Fruit fly (Drosophila melanogaster) whole organism, wandering third instar larva: ENCODE data around the gene CG11349.

ENCODE experiments used
- CG9705 ChIP-seq: fragments of 200-800 bp; sonication (Bioruptor generic); optimal IDR thresholded peaks from 2 replicates; lab custom pipeline; 2018; ENCODE audit warnings: missing biosample characterization, mild to moderate bottlenecking, missing genetic modification characterization
- Dfd ChIP-seq: fragments of >200 bp; optimal IDR thresholded peaks from 2 replicates; lab custom pipeline; 2017; ENCODE audit warnings: missing biosample characterization, missing genetic modification characterization
- GATAd ChIP-seq: sonication (Bioruptor generic); optimal IDR thresholded peaks from 2 replicates; lab custom pipeline; 2016; ENCODE audit warnings: missing biosample characterization, missing genetic modification characterization
- HLH106 ChIP-seq: fragments of 200-800 bp; optimal IDR thresholded peaks from 3 replicates; lab custom pipeline; 2019; ENCODE audit warnings: missing biosample characterization, mild to moderate bottlenecking, missing genetic modification characterization, moderate library complexity
- Hr78 ChIP-seq: fragments of >200 bp; optimal IDR thresholded peaks from 2 replicates; lab custom pipeline; 2017; ENCODE audit warnings: missing biosample characterization, missing genetic modification characterization
- Mio ChIP-seq: sonication (Bioruptor generic); optimal IDR thresholded peaks from 2 replicates; lab custom pipeline; 2016; ENCODE audit warnings: missing biosample characterization, missing genetic modification characterization
- Myc ChIP-seq: fragments of >200 bp; optimal IDR thresholded peaks from 2 replicates; lab custom pipeline; 2017
- N ChIP-seq: fragments of >200 bp; optimal IDR thresholded peaks from 2 replicates; lab custom pipeline; 2018; ENCODE audit warnings: missing biosample characterization, missing external identifiers, missing genetic modification characterization
- OdsH ChIP-seq: fragments of 200-800 bp; sonication (Bioruptor generic); optimal IDR thresholded peaks from 2 replicates; lab custom pipeline; 2016; ENCODE audit warnings: missing biosample characterization, mild to moderate bottlenecking, missing genetic modification characterization
- Rel ChIP-seq, 2 experiments: fragments of 200-800 bp; sonication (Bioruptor generic) in 1 of 2; optimal IDR thresholded peaks; 2 replicates in 1 of 2; 3 replicates in 1 of 2; lab custom pipeline; 2016 to 2019; ENCODE audit warnings: mild to moderate bottlenecking in 2 of 2, missing biosample characterization in 2 of 2, missing genetic modification characterization in 2 of 2, moderate library complexity in 1 of 2
- Vsx2 ChIP-seq: fragments of 200-300, 225-300 bp; sonication (Bioruptor generic); optimal IDR thresholded peaks from 2 replicates; lab custom pipeline; 2018; ENCODE audit warnings: missing biosample characterization, missing genetic modification characterization; ENCODE audit not compliant: partially characterized antibody
- br ChIP-seq: fragments of 200-800 bp; sonication (Bioruptor generic); optimal IDR thresholded peaks from 2 replicates; lab custom pipeline; 2016; ENCODE audit warnings: missing biosample characterization, missing genetic modification characterization
- brk ChIP-seq: fragments of 200-800 bp; sonication (Bioruptor generic); optimal IDR thresholded peaks from 2 replicates; lab custom pipeline; 2016; ENCODE audit warnings: missing biosample characterization, mild to moderate bottlenecking, missing genetic modification characterization
- dl ChIP-seq, 2 experiments: fragments of 175-275, 200-275 bp in 1 of 2; fragments of 200-275 bp in 1 of 2; sonication (Bioruptor generic); optimal IDR thresholded peaks; lab custom pipeline; 2018; ENCODE audit warnings: mild to moderate bottlenecking in 2 of 2, missing biosample characterization in 2 of 2, missing genetic modification characterization in 2 of 2, moderate library complexity in 2 of 2; ENCODE audit not compliant: partially characterized antibody in 2 of 2, insufficient read depth in 1 of 2
- dmrt93B ChIP-seq: fragments of 200-800 bp; sonication (Bioruptor generic); optimal IDR thresholded peaks from 2 replicates; lab custom pipeline; 2018; ENCODE audit warnings: missing biosample characterization, mild to moderate bottlenecking, missing genetic modification characterization
- dsf ChIP-seq: sonication (Bioruptor generic); optimal IDR thresholded peaks from 2 replicates; lab custom pipeline; 2016; ENCODE audit warnings: missing biosample characterization, missing genetic modification characterization, borderline replicate concordance
- ey ChIP-seq: fragments of 200-800 bp; sonication (Bioruptor generic); optimal IDR thresholded peaks from 2 replicates; lab custom pipeline; 2016; ENCODE audit warnings: missing biosample characterization, missing genetic modification characterization
- foxo ChIP-seq, 2 experiments: fragments of 200-800 bp; sonication (Bioruptor generic); optimal IDR thresholded peaks; 2 replicates in 1 of 2; 3 replicates in 1 of 2; lab custom pipeline; 2016 to 2017; ENCODE audit warnings: missing biosample characterization in 2 of 2, missing genetic modification characterization in 2 of 2
- h ChIP-seq: fragments of 200-800 bp; sonication (Bioruptor generic); optimal IDR thresholded peaks from 3 replicates; lab custom pipeline; 2016; ENCODE audit warnings: missing biosample characterization, mild to moderate bottlenecking, missing genetic modification characterization
- jim ChIP-seq: fragments of 175-275, 200-325 bp; sonication (Bioruptor generic); optimal IDR thresholded peaks from 2 replicates; lab custom pipeline; 2016; ENCODE audit warnings: missing biosample characterization, mild to moderate bottlenecking, missing genetic modification characterization
- lola ChIP-seq: fragments of >200 bp; optimal IDR thresholded peaks from 2 replicates; lab custom pipeline; 2017; ENCODE audit warnings: missing biosample characterization, missing genetic modification characterization
- pan ChIP-seq: fragments of >200 bp; optimal IDR thresholded peaks from 2 replicates; lab custom pipeline; 2017
- psq ChIP-seq: fragments of 200-800 bp; sonication (Bioruptor generic); optimal IDR thresholded peaks from 3 replicates; lab custom pipeline; 2017; ENCODE audit warnings: missing biosample characterization, mild to moderate bottlenecking, missing genetic modification characterization, moderate library complexity
- rgr ChIP-seq: fragments of 200-800 bp; sonication (Bioruptor generic); optimal IDR thresholded peaks from 3 replicates; lab custom pipeline; 2016; ENCODE audit warnings: missing biosample characterization, mild to moderate bottlenecking, missing genetic modification characterization
- sage ChIP-seq: fragments of 200-800 bp; sonication (Bioruptor generic); optimal IDR thresholded peaks from 2 replicates; lab custom pipeline; 2016; ENCODE audit warnings: missing biosample characterization, mild to moderate bottlenecking, missing genetic modification characterization
- sv ChIP-seq: fragments of 200-800 bp; sonication (Bioruptor generic); optimal IDR thresholded peaks from 3 replicates; lab custom pipeline; 2016; ENCODE audit warnings: missing biosample characterization, missing genetic modification characterization
- tai ChIP-seq: sonication (Bioruptor generic); optimal IDR thresholded peaks from 2 replicates; lab custom pipeline; 2016; ENCODE audit warnings: missing biosample characterization, missing genetic modification characterization
- usp ChIP-seq: fragments of >200 bp; optimal IDR thresholded peaks from 2 replicates; lab custom pipeline; 2017; ENCODE audit warnings: missing biosample characterization, missing genetic modification characterization
- woc ChIP-seq: sonication (Bioruptor generic); optimal IDR thresholded peaks from 2 replicates; lab custom pipeline; 2016; ENCODE audit warnings: missing biosample characterization, mild to moderate bottlenecking, missing genetic modification characterization

The CG11349 gene

dm6 chr3L:4477656-4478254, 4.9 kb downstream of the CG11349 start:
- TF ChIP-seq HLH106 (tag; lab: Kevin White, UChicago) (no peak), brk (GFP tag; lab: Kevin White, UChicago) (no peak), tai (GFP tag; lab: Kevin White, UChicago) (no peak), dmrt93B (GFP tag; lab: Kevin White, UChicago) (no peak), ey (no peak), dl (GFP tag; optimal IDR thresholded peaks at IDR 0.05; lab: Kevin White, UChicago; ENCODE audit: insufficient read depth in 1 of 2, partially characterized antibody in 2 of 2) (no peak), Myc (no peak), GATAd (GFP tag; lab: Kevin White, UChicago) (no peak), N (GFP tag; lab: Kevin White, UChicago) (no peak), sage (GFP tag; lab: Kevin White, UChicago) (no peak), foxo (GFP tag; optimal IDR thresholded peaks at IDR 0.05; lab: Kevin White, UChicago) (no peak), jim (GFP tag; lab: Kevin White, UChicago) (no peak)
- TF ChIP-seq, all 38 proteins: peak for 0

- no peak for TF ChIP-seq Mio (GFP tag; lab: Kevin White, UChicago)
Measured at dm6 chr3L:4479938-4480337, 7.1 kb downstream of the CG11349 start, which contains the start of gene CG7465. Gene CG7465 (plus strand): TSS chr3L:4480283.

- TF ChIP-seq dmrt93B (GFP tag; lab: Kevin White, UChicago) (no peak), rgr (no peak), Rel (GFP tag; optimal IDR thresholded peaks at IDR 0.05; lab: Kevin White, UChicago) (no peak), Rel (tag; optimal IDR thresholded peaks at IDR 0.05; lab: Kevin White, UChicago) (no peak), Mio (GFP tag; lab: Kevin White, UChicago) (no peak), sv (GFP tag; lab: Kevin White, UChicago) (no peak), CG9705 (GFP tag; lab: Kevin White, UChicago) (no peak), woc (no peak), Vsx2 (GFP tag; lab: Kevin White, UChicago) (no peak), tai (GFP tag; lab: Kevin White, UChicago) (no peak), Dfd (GFP tag; lab: Kevin White, UChicago) (no peak)
Measured at dm6 chr3L:4480764-4481163, 7.9 kb downstream of the CG11349 start.

dm6 chr3L:4482509-4482908, 9.6 kb downstream of the CG11349 start, which contains the start of gene CG11350:
Gene CG11350 (plus strand): TSS chr3L:4482809.
- TF ChIP-seq sage (GFP tag; lab: Kevin White, UChicago) (no peak), dsf (GFP tag; lab: Kevin White, UChicago) (no peak), usp (GFP tag; lab: Kevin White, UChicago) (no peak), rgr (no peak), Rel (GFP tag; optimal IDR thresholded peaks at IDR 0.05; lab: Kevin White, UChicago) (no peak), Rel (tag; optimal IDR thresholded peaks at IDR 0.05; lab: Kevin White, UChicago) (no peak), dl (GFP tag; optimal IDR thresholded peaks at IDR 0.05; lab: Kevin White, UChicago; ENCODE audit: insufficient read depth in 1 of 2, partially characterized antibody in 2 of 2) (no peak), woc (no peak), psq (GFP tag; lab: Kevin White, UChicago) (no peak), CG9705 (GFP tag; lab: Kevin White, UChicago) (no peak), foxo (GFP tag; optimal IDR thresholded peaks at IDR 0.05; lab: Kevin White, UChicago) (no peak), lola (GFP tag; lab: Kevin White, UChicago) (no peak), sv (GFP tag; lab: Kevin White, UChicago) (no peak)
- TF ChIP-seq, all 38 proteins: peak for 0

dm6 chr3L:4484623-4485022, 11.8 kb downstream of the CG11349 start:
- TF ChIP-seq sage (GFP tag; lab: Kevin White, UChicago) (no peak), br (GFP tag; lab: Kevin White, UChicago) (no peak), Myc (peak; percentile 50), N (GFP tag; lab: Kevin White, UChicago) (peak; percentile 27)

dm6 chr3L:4489490-4489889, 16.6 kb downstream of the CG11349 start:
- no peak for TF ChIP-seq pan (lab: Kevin White, UChicago)
- no peak for TF ChIP-seq dl (GFP tag; optimal IDR thresholded peaks at IDR 0.05; lab: Kevin White, UChicago; ENCODE audit: insufficient read depth in 1 of 2, partially characterized antibody in 2 of 2)
- no peak for TF ChIP-seq Hr78 (GFP tag; lab: Kevin White, UChicago)
- TF ChIP-seq Mio (GFP tag; lab: Kevin White, UChicago), result no peak
- no peak for TF ChIP-seq usp (GFP tag; lab: Kevin White, UChicago)
- TF ChIP-seq OdsH (GFP tag; lab: Kevin White, UChicago), result no peak
- TF ChIP-seq h (GFP tag; lab: Kevin White, UChicago), result no peak
- TF ChIP-seq rgr, result no peak
- no peak for TF ChIP-seq Rel (GFP tag; optimal IDR thresholded peaks at IDR 0.05; lab: Kevin White, UChicago)
- TF ChIP-seq Rel (tag; optimal IDR thresholded peaks at IDR 0.05; lab: Kevin White, UChicago), result no peak
